Worm (Caenorhabditis elegans) whole organism, L3 larva: ENCODE measurements around the gene Y41D4B.4.

Experiments used
- R02D3.7 ChIP-seq: fragments of 150-350 bp; optimal IDR thresholded peaks from 2 replicates; lab custom pipeline; 2014; ENCODE audit warnings: missing biosample characterization, missing genetic modification characterization
- ZK546.5 ChIP-seq: sonication (generic microtip); optimal IDR thresholded peaks from 2 replicates; lab custom pipeline; 2017; ENCODE audit warnings: missing biosample characterization, missing genetic modification characterization
- aly-2 ChIP-seq: fragments of 150-350 bp; optimal IDR thresholded peaks from 2 replicates; lab custom pipeline; 2014; ENCODE audit warnings: missing biosample characterization, missing genetic modification characterization
- ama-1 ChIP-seq: fragments of 150-350 bp; optimal IDR thresholded peaks from 2 replicates; lab custom pipeline; 2018
- ceh-16 ChIP-seq: sonication (generic microtip); optimal IDR thresholded peaks from 2 replicates; lab custom pipeline; 2017; ENCODE audit warnings: missing biosample characterization, missing genetic modification characterization
- ceh-28 ChIP-seq: fragments of 150-350 bp; optimal IDR thresholded peaks from 2 replicates; lab custom pipeline; 2014; ENCODE audit warnings: missing biosample characterization, missing genetic modification reagents, missing genetic modification characterization
- ceh-82 ChIP-seq: fragments of 150-350 bp; optimal IDR thresholded peaks from 2 replicates; lab custom pipeline; 2014; ENCODE audit warnings: missing biosample characterization, missing genetic modification characterization
- ceh-9 ChIP-seq: sonication (generic microtip); optimal IDR thresholded peaks from 2 replicates; lab custom pipeline; 2018; ENCODE audit warnings: missing biosample characterization, missing genetic modification characterization
- daf-12 ChIP-seq: fragments of 150-350 bp; optimal IDR thresholded peaks from 2 replicates; lab custom pipeline; 2014; ENCODE audit warnings: missing biosample characterization, missing genetic modification reagents, missing genetic modification characterization
- egl-27 ChIP-seq: sonication (generic microtip); optimal IDR thresholded peaks from 4 replicates; lab custom pipeline; 2017; ENCODE audit warnings: missing biosample characterization, missing genetic modification reagents, missing genetic modification characterization
- egl-5 ChIP-seq: fragments of 150-350 bp; optimal IDR thresholded peaks from 2 replicates; lab custom pipeline; 2017; ENCODE audit warnings: missing biosample characterization, missing genetic modification reagents, missing genetic modification characterization, inconsistent platforms
- elt-1 ChIP-seq: fragments of 150-350 bp; optimal IDR thresholded peaks from 2 replicates; lab custom pipeline; 2014; ENCODE audit warnings: missing biosample characterization, missing genetic modification characterization
- elt-2 ChIP-seq: sonication (generic microtip); optimal IDR thresholded peaks from 2 replicates; lab custom pipeline; 2016; ENCODE audit warnings: missing genetic modification reagents, mild to moderate bottlenecking, missing genetic modification characterization, missing compliant biosample characterization
- elt-3 ChIP-seq, 3 experiments: fragments of 150-350 bp in 1 of 3; sonication (generic microtip) in 2 of 3; optimal IDR thresholded peaks; 2 replicates in 2 of 3; 4 replicates in 1 of 3; lab custom pipeline; 2014 to 2017; ENCODE audit warnings: missing biosample characterization in 3 of 3, missing genetic modification characterization in 3 of 3
- eor-1 ChIP-seq, 2 experiments: fragments of 150-350 bp; optimal IDR thresholded peaks; 2 replicates each; lab custom pipeline; 2014 to 2018; ENCODE audit warnings: missing biosample characterization in 2 of 2, missing genetic modification characterization in 2 of 2
- fkh-10 ChIP-seq: sonication (generic microtip); optimal IDR thresholded peaks from 2 replicates; lab custom pipeline; 2017; ENCODE audit warnings: missing biosample characterization, missing genetic modification reagents, missing genetic modification characterization
- fkh-2 ChIP-seq: fragments of 150-350 bp; optimal IDR thresholded peaks from 2 replicates; lab custom pipeline; 2014; ENCODE audit warnings: missing biosample characterization, missing genetic modification reagents, missing genetic modification characterization
- hmg-11 ChIP-seq: sonication (generic microtip); optimal IDR thresholded peaks from 2 replicates; lab custom pipeline; 2016; ENCODE audit warnings: missing genetic modification characterization, missing compliant biosample characterization
- jun-1 ChIP-seq: fragments of 150-350 bp; optimal IDR thresholded peaks from 2 replicates; lab custom pipeline; 2014; ENCODE audit warnings: missing biosample characterization, missing genetic modification reagents, missing genetic modification characterization
- lin-15B ChIP-seq: fragments of 150-350 bp; optimal IDR thresholded peaks from 2 replicates; lab custom pipeline; 2014; ENCODE audit warnings: missing biosample characterization, missing genetic modification characterization
- lsy-12 ChIP-seq: sonication (generic microtip); optimal IDR thresholded peaks from 2 replicates; lab custom pipeline; 2016; ENCODE audit warnings: mild to moderate bottlenecking, missing genetic modification characterization, missing compliant biosample characterization
- mml-1 ChIP-seq: fragments of 150-350 bp; sonication (generic microtip); optimal IDR thresholded peaks from 3 replicates; lab custom pipeline; 2014; ENCODE audit warnings: missing biosample characterization, missing genetic modification characterization
- nfya-1 ChIP-seq: sonication (generic microtip); optimal IDR thresholded peaks from 2 replicates; lab custom pipeline; 2017; ENCODE audit warnings: missing genetic modification characterization, mild to moderate bottlenecking, missing compliant biosample characterization, antibody characterized with exemption, moderate library complexity; ENCODE audit not compliant: insufficient read depth
- nhr-11 ChIP-seq: fragments of 150-350 bp; optimal IDR thresholded peaks from 2 replicates; lab custom pipeline; 2014; ENCODE audit warnings: missing biosample characterization, missing genetic modification characterization
- nhr-12 ChIP-seq: fragments of 150-350 bp; optimal IDR thresholded peaks from 2 replicates; lab custom pipeline; 2014; ENCODE audit warnings: missing biosample characterization, missing genetic modification characterization
- nhr-23 ChIP-seq: fragments of 150-350 bp; optimal IDR thresholded peaks from 2 replicates; lab custom pipeline; 2014; ENCODE audit warnings: missing biosample characterization, missing genetic modification reagents, missing genetic modification characterization
- nhr-237 ChIP-seq: fragments of 150-350 bp; optimal IDR thresholded peaks from 2 replicates; lab custom pipeline; 2014; ENCODE audit warnings: missing biosample characterization, missing genetic modification characterization
- nhr-28 ChIP-seq: fragments of 150-350 bp; optimal IDR thresholded peaks from 2 replicates; lab custom pipeline; 2014; ENCODE audit warnings: missing biosample characterization, missing genetic modification characterization
- nhr-67 ChIP-seq: fragments of 150-350 bp; optimal IDR thresholded peaks from 2 replicates; lab custom pipeline; 2014; ENCODE audit warnings: missing biosample characterization, missing genetic modification characterization
- nhr-77 ChIP-seq: fragments of 150-350 bp; optimal IDR thresholded peaks from 2 replicates; lab custom pipeline; 2014; ENCODE audit warnings: missing biosample characterization, missing genetic modification characterization
- snpc-4 ChIP-seq: fragments of 150-350 bp; optimal IDR thresholded peaks from 2 replicates; lab custom pipeline; 2014; ENCODE audit warnings: missing biosample characterization, missing genetic modification characterization
- unc-39 ChIP-seq: sonication (generic microtip); optimal IDR thresholded peaks from 4 replicates; lab custom pipeline; 2017; ENCODE audit warnings: missing biosample characterization, missing genetic modification characterization
- zag-1 ChIP-seq: fragments of 150-350 bp; optimal IDR thresholded peaks from 2 replicates; lab custom pipeline; 2014; ENCODE audit warnings: missing biosample characterization, missing genetic modification characterization
- ztf-11 ChIP-seq: fragments of 150-350 bp; optimal IDR thresholded peaks from 2 replicates; lab custom pipeline; 2014; ENCODE audit warnings: missing biosample characterization, missing genetic modification characterization

Gene Y41D4B.4

ce11 chrIV:1659045-1659741, 717 bp upstream of the Y41D4B.4 start, which contains the start of gene rps-28 (continued):
- TF ChIP-seq nhr-11 (peak; percentile 92), fkh-10 (peak; percentile 95), eor-1 (tag; optimal IDR thresholded peaks at IDR 0.05; lab: Kevin White, UChicago) (peak in 1 of 2 experiments; percentile 37), nhr-28 (tag; lab: Kevin White, UChicago) (no peak), zag-1 (tag; lab: Kevin White, UChicago) (peak; percentile 62)

DNA sequence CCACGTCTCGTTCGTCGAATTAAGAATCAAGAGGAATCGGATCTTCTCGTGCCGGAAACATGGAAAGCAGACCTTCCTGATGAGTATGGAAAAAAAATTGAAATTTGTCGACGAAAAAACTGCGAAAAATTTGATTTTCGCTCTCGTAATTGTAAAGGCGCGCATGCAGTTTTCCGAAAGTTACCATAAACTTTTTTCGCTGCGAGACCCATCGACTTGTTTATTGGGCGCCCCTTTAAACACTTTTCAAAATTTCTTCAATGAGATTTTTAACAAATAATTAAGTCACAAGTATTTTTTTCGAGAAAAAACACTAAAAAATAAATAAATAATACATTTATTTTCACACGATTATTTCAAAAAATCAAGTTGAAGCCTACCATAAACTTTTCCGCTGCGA, 825 bp downstream of the Y41D4B.4 start:
- TF ChIP-seq ceh-28 (tag; lab: Kevin White, UChicago) = no peak
- TF ChIP-seq ceh-82 (tag; lab: Kevin White, UChicago) = no peak
- TF ChIP-seq elt-2 = no peak
- no peak for TF ChIP-seq ceh-9 (tag; lab: Kevin White, UChicago)
- no peak for TF ChIP-seq nfya-1 (tag; lab: Kevin White, UChicago)
- no peak for TF ChIP-seq snpc-4
- no peak for TF ChIP-seq ceh-16 (tag; lab: Kevin White, UChicago)

DNA sequence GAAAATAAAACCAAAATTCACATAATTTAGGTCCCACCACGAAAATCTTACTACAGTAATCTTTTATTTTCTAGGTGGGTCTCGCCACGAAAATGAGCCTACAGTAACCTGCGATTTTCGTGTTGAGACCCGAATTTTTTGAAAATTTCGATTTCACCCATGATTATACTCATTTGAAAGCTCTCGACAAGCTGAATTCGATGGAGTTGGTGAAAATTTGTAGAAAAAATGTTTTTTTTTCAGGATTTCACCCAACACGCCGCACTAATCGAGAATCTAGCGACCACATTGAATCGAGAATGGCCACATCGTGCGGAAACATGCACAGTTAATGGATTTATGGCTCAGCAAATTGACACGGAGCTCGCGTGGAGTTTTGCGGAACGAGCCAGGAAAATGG, 3.0 kb downstream of the Y41D4B.4 start:
- TF ChIP-seq fkh-2 (tag; lab: Kevin White, UChicago) (no peak), nhr-28 (tag; lab: Kevin White, UChicago) (no peak), ama-1 (lab: Kevin White, UChicago) (no peak), elt-1 (tag; lab: Kevin White, UChicago) (no peak), R02D3.7 (no peak), nfya-1 (tag; lab: Kevin White, UChicago) (no peak), egl-27 (tag; lab: Kevin White, UChicago) (no peak), ceh-28 (tag; lab: Kevin White, UChicago) (no peak), jun-1 (no peak), nhr-237 (no peak)

ce11 chrIV:1672398-1672797, 12.5 kb downstream of the Y41D4B.4 start, which contains the start of gene Y41D4B.1:
Gene Y41D4B.1 (plus strand): TSS chrIV:1672698.
- peak; percentile 15 for TF ChIP-seq fkh-10
- TF ChIP-seq egl-5 (tag; lab: Kevin White, UChicago) = no peak

ce11 chrIV:1676926-1677325, 17.0 kb downstream of the Y41D4B.4 start:
- peak; percentile 59 for TF ChIP-seq ceh-28 (tag; lab: Kevin White, UChicago)
- no peak for TF ChIP-seq elt-2

ce11 chrIV:1679227-1679626, 19.3 kb downstream of the Y41D4B.4 start:
- TF ChIP-seq nhr-23 (tag; lab: Kevin White, UChicago) = no peak
- no peak for TF ChIP-seq nhr-77
- TF ChIP-seq ama-1 (lab: Kevin White, UChicago) = no peak
- TF ChIP-seq ceh-16 (tag; lab: Kevin White, UChicago) = no peak
- no peak for TF ChIP-seq ztf-11
- TF ChIP-seq aly-2 = no peak
- TF ChIP-seq nhr-12 = no peak
- no peak for TF ChIP-seq elt-3 (tag; optimal IDR thresholded peaks at IDR 0.05; lab: Kevin White, UChicago)
- no peak for TF ChIP-seq elt-1 (tag; lab: Kevin White, UChicago)

DNA sequence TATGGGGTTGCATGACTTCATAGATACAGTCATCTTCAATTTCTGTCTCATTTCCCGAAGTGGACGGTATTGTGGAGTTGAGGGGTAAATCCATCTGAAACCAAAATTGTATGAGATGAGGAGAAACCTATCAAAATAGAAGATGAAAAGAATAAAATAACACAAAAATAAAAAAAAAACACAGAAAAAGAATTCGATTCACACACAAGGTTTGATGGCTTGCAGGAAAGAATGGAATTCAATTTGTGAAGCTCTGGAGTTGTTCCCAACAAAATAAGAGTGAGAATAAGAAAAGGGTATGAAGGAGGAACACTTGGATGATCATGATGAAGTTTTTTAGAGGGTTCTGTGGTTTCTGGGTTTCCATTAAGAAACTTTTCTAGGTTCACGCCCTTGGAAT, 22.2 kb downstream of the Y41D4B.4 start, which contains the start of gene Y41D4B.24:
Gene Y41D4B.24, minus strand, starts transcription at position 101 of the 400 bp plus-strand sequence.
- no peak for TF ChIP-seq lsy-12
- no peak for TF ChIP-seq ceh-82 (tag; lab: Kevin White, UChicago)
- TF ChIP-seq R02D3.7 = no peak
- TF ChIP-seq zag-1 (tag; lab: Kevin White, UChicago) = no peak
- no peak for TF ChIP-seq ama-1 (lab: Kevin White, UChicago)
- no peak for TF ChIP-seq nhr-12
- no peak for TF ChIP-seq ZK546.5 (tag; lab: Kevin White, UChicago)
- no peak for TF ChIP-seq nhr-67
- no peak for TF ChIP-seq hmg-11 (tag; lab: Kevin White, UChicago)
- TF ChIP-seq fkh-10 = no peak
- no peak for TF ChIP-seq elt-3 (tag; optimal IDR thresholded peaks at IDR 0.05; lab: Kevin White, UChicago)
- no peak for TF ChIP-seq unc-39 (tag; lab: Kevin White, UChicago)
- TF ChIP-seq aly-2 = no peak
- TF ChIP-seq mml-1 (tag; lab: Kevin White, UChicago) = no peak
- TF ChIP-seq lin-15B = no peak
- TF ChIP-seq daf-12 = no peak
